Worm (Caenorhabditis elegans) whole organism, L4/young adult: ENCODE data around the gene syx-3.

Source experiments
- W03F9.2 ChIP-seq: fragments of 150-350 bp; optimal IDR thresholded peaks from 2 replicates; lab custom pipeline; 2014; ENCODE audit warnings: missing biosample characterization, missing genetic modification characterization
- dao-5 ChIP-seq: sonication (generic microtip); optimal IDR thresholded peaks from 2 replicates; lab custom pipeline; 2016; ENCODE audit warnings: missing genotype, missing genetic modification characterization, moderate library complexity, missing compliant biosample characterization
- him-1 ChIP-seq: sonication (generic microtip); optimal IDR thresholded peaks from 2 replicates; lab custom pipeline; 2016; ENCODE audit warnings: missing genotype, missing genetic modification reagents, missing genetic modification characterization, missing compliant biosample characterization

ce11 chrX:5370605-5371004, 21.7 kb downstream of the syx-3 start:
- no peak for TF ChIP-seq dao-5 (tag; lab: Kevin White, UChicago)
- TF ChIP-seq him-1 (tag; lab: Kevin White, UChicago), result no peak
- no peak for TF ChIP-seq W03F9.2 (tag; lab: Kevin White, UChicago)
